Fruit fly (Drosophila melanogaster): ENCODE measurements around the gene tomboy20.

Gene tomboy20

dm6 chr3R:10708169-10708568 is 27.6 kb downstream of the tomboy20 start, which contains the start of gene CG31278 (continued):
- TF ChIP-seq dysf (GFP tag; IDR thresholded peaks at IDR 0.05) (no peak), ATbp (GFP tag; optimal IDR thresholded peaks at IDR 0.05) (no peak), CG10959 (GFP tag; IDR thresholded peaks at IDR 0.05) (no peak), grn (GFP tag; optimal IDR thresholded peaks at IDR 0.05) (no peak), C15 (GFP tag; IDR thresholded peaks at IDR 0.05) (no peak), CG5180 (GFP tag; optimal IDR thresholded peaks at IDR 0.05) (no peak), CG2678 (tag; optimal IDR thresholded peaks at IDR 0.05) (no peak), CG43689 (GFP tag; IDR thresholded peaks at IDR 0.05) (no peak), sima (GFP tag; optimal IDR thresholded peaks at IDR 0.05) (no peak), Ravus (GFP tag; IDR thresholded peaks at IDR 0.05) (no peak), BtbVII (GFP tag; optimal IDR thresholded peaks at IDR 0.05) (no peak), CG1233 (GFP tag; optimal IDR thresholded peaks at IDR 0.05) (no peak), tup (GFP tag; optimal IDR thresholded peaks at IDR 0.05) (no peak), CG16815 (GFP tag; optimal IDR thresholded peaks at IDR 0.05) (no peak), Rfx (GFP tag; IDR thresholded peaks at IDR 0.05) (no peak), Dek (tag; optimal IDR thresholded peaks at IDR 0.05) (no peak), CG11696 (GFP tag; IDR thresholded peaks at IDR 0.05) (no peak), pum (GFP tag; optimal IDR thresholded peaks at IDR 0.05) (no peak), CG15696 (tag; optimal IDR thresholded peaks at IDR 0.05) (no peak), Bdp1 (GFP tag; optimal IDR thresholded peaks at IDR 0.05) (no peak), bbx (GFP tag; IDR thresholded peaks at IDR 0.05; ENCODE audit: partially characterized antibody) (peak; percentile 81), caup (GFP tag; optimal IDR thresholded peaks at IDR 0.05; ENCODE audit: severe bottlenecking) (no peak), CG17361 (GFP tag; IDR thresholded peaks at IDR 0.05) (no peak), shn (GFP tag; optimal IDR thresholded peaks at IDR 0.05) (no peak), pita (GFP tag; optimal IDR thresholded peaks at IDR 0.05) (no peak), MTF-1 (GFP tag; optimal IDR thresholded peaks at IDR 0.05; ENCODE audit: borderline replicate concordance) (no peak), CG8924 (tag; optimal IDR thresholded peaks at IDR 0.05) (no peak), CG1603 (tag; optimal IDR thresholded peaks at IDR 0.05) (no peak), CG17186 (GFP tag; optimal IDR thresholded peaks at IDR 0.05) (no peak), CG42726 (GFP tag; IDR thresholded peaks at IDR 0.05; ENCODE audit: partially characterized antibody) (no peak; the same call in 1 of the 2 replicates), CG30403 (GFP tag; optimal IDR thresholded peaks at IDR 0.05) (no peak), zfh2 (GFP tag; optimal IDR thresholded peaks at IDR 0.05) (no peak), unpg (GFP tag; optimal IDR thresholded peaks at IDR 0.05) (no peak), NfI (GFP tag; optimal IDR thresholded peaks at IDR 0.05) (no peak), da (GFP tag; optimal IDR thresholded peaks at IDR 0.05) (no peak), NC2β (GFP tag; optimal IDR thresholded peaks at IDR 0.05) (no peak), CG13775 (GFP tag; optimal IDR thresholded peaks at IDR 0.05) (no peak), bsh (GFP tag; optimal IDR thresholded peaks at IDR 0.05) (no peak), CG6765 (GFP tag; optimal IDR thresholded peaks at IDR 0.05) (no peak), sna (GFP tag; IDR thresholded peaks at IDR 0.05; ENCODE audit: partially characterized antibody) (peak; percentile 78; the same call in 1 of the 2 replicates), Dp (GFP tag; optimal IDR thresholded peaks at IDR 0.05) (peak; percentile 91), CG13624 (GFP tag; optimal IDR thresholded peaks at IDR 0.05) (no peak), vfl (GFP tag; optimal IDR thresholded peaks at IDR 0.05) (no peak), twi (tag; optimal IDR thresholded peaks at IDR 0.05) (no peak), sd (tag; optimal IDR thresholded peaks at IDR 0.05) (no peak), ato (GFP tag; IDR thresholded peaks at IDR 0.05; ENCODE audit: partially characterized antibody) (peak; percentile 77), ham (GFP tag; IDR thresholded peaks at IDR 0.05) (no peak), Atf-2 (GFP tag; optimal IDR thresholded peaks at IDR 0.05) (no peak)

Data from whole organism, embryonic.